Worm (Caenorhabditis elegans): ENCODE results near the gene hmit-1.3.

The hmit-1.3 gene

ce11 chrIII:3471403-3472053, 47.9 kb downstream of the hmit-1.3 start, which contains the start of gene rsu-1:
rsu-1 (plus strand) TSS chrIII:3472003.
- no peak for TF ChIP-seq him-1 (tag; optimal IDR thresholded peaks at IDR 0.05)
- no peak for TF ChIP-seq dao-5 (tag; optimal IDR thresholded peaks at IDR 0.05)
- no peak for TF ChIP-seq W03F9.2 (tag; optimal IDR thresholded peaks at IDR 0.05)

- TF ChIP-seq him-1 (tag; optimal IDR thresholded peaks at IDR 0.05) (no peak), W03F9.2 (tag; optimal IDR thresholded peaks at IDR 0.05) (no peak), dao-5 (tag; optimal IDR thresholded peaks at IDR 0.05) (no peak)
These were observed 48.4 kb downstream of the hmit-1.3 start for ce11 chrIII:3470973-3471372.

ce11 chrIII:3470433-3470832, 49.0 kb downstream of the hmit-1.3 start:
- no peak for TF ChIP-seq dao-5 (tag; optimal IDR thresholded peaks at IDR 0.05)
- TF ChIP-seq him-1 (tag; optimal IDR thresholded peaks at IDR 0.05): no peak
- no peak for TF ChIP-seq W03F9.2 (tag; optimal IDR thresholded peaks at IDR 0.05)

- TF ChIP-seq W03F9.2 (tag; optimal IDR thresholded peaks at IDR 0.05) (no peak), dao-5 (tag; optimal IDR thresholded peaks at IDR 0.05) (no peak), him-1 (tag; optimal IDR thresholded peaks at IDR 0.05) (no peak)
These were observed 49.8 kb downstream of the hmit-1.3 start, which contains the start of gene smim-14 for ce11 chrIII:3469646-3470045. smim-14 (minus strand) TSS chrIII:3469746.

ce11 chrIII:3468384-3468783, 51.0 kb downstream of the hmit-1.3 start:
- TF ChIP-seq W03F9.2 (tag; optimal IDR thresholded peaks at IDR 0.05) (no peak), dao-5 (tag; optimal IDR thresholded peaks at IDR 0.05) (no peak), him-1 (tag; optimal IDR thresholded peaks at IDR 0.05) (no peak)

- TF ChIP-seq W03F9.2 (tag; optimal IDR thresholded peaks at IDR 0.05) (no peak), dao-5 (tag; optimal IDR thresholded peaks at IDR 0.05) (no peak), him-1 (tag; optimal IDR thresholded peaks at IDR 0.05) (no peak)
These were observed 52.4 kb downstream of the hmit-1.3 start for ce11 chrIII:3467013-3467412.

- no peak for TF ChIP-seq W03F9.2 (tag; optimal IDR thresholded peaks at IDR 0.05)
- TF ChIP-seq him-1 (tag; optimal IDR thresholded peaks at IDR 0.05): no peak
- no peak for TF ChIP-seq dao-5 (tag; optimal IDR thresholded peaks at IDR 0.05)
These were observed 58.0 kb downstream of the hmit-1.3 start, which contains the start of gene pph-6 for ce11 chrIII:3461403-3461802. pph-6 (plus strand) TSS chrIII:3461703.

Measured in whole organism, L4/young adult.